Fruit fly (Drosophila melanogaster) whole organism, wandering third instar larva: ENCODE measurements around the gene CG33710.

Experiments used
- Abd-B ChIP-seq: fragments of >200 bp; optimal IDR thresholded peaks from 2 replicates; lab custom pipeline; 2017; ENCODE audit warnings: missing biosample characterization, missing genetic modification characterization
- CG32264 ChIP-seq: fragments of 200-800 bp; sonication (Bioruptor generic); optimal IDR thresholded peaks from 2 replicates; lab custom pipeline; 2016; ENCODE audit warnings: missing biosample characterization, missing genetic modification characterization
- CG9705 ChIP-seq: fragments of 200-800 bp; sonication (Bioruptor generic); optimal IDR thresholded peaks from 2 replicates; lab custom pipeline; 2018; ENCODE audit warnings: missing biosample characterization, mild to moderate bottlenecking, missing genetic modification characterization
- CrebA ChIP-seq: fragments of 200-800 bp; sonication (Bioruptor generic); optimal IDR thresholded peaks from 2 replicates; lab custom pipeline; 2016; ENCODE audit warnings: missing biosample characterization, mild to moderate bottlenecking, missing genetic modification characterization, borderline replicate concordance
- Dfd ChIP-seq: fragments of >200 bp; optimal IDR thresholded peaks from 2 replicates; lab custom pipeline; 2017; ENCODE audit warnings: missing biosample characterization, missing genetic modification characterization
- Dif ChIP-seq: fragments of 200-275, 200-300 bp; sonication (Bioruptor generic); optimal IDR thresholded peaks from 2 replicates; lab custom pipeline; 2018; ENCODE audit warnings: missing biosample characterization, missing genetic modification characterization; ENCODE audit not compliant: partially characterized antibody
- GATAd ChIP-seq: sonication (Bioruptor generic); optimal IDR thresholded peaks from 2 replicates; lab custom pipeline; 2016; ENCODE audit warnings: missing biosample characterization, missing genetic modification characterization
- HLH106 ChIP-seq: fragments of 200-800 bp; optimal IDR thresholded peaks from 3 replicates; lab custom pipeline; 2019; ENCODE audit warnings: missing biosample characterization, mild to moderate bottlenecking, missing genetic modification characterization, moderate library complexity
- Hnf4 ChIP-seq: fragments of 200-800 bp; sonication (Bioruptor generic); optimal IDR thresholded peaks from 2 replicates; lab custom pipeline; 2016; ENCODE audit warnings: missing biosample characterization, mild to moderate bottlenecking, missing genetic modification characterization
- Hr78 ChIP-seq: fragments of >200 bp; optimal IDR thresholded peaks from 2 replicates; lab custom pipeline; 2017; ENCODE audit warnings: missing biosample characterization, missing genetic modification characterization
- Hr83 ChIP-seq: fragments of 200-300 bp; sonication (Bioruptor generic); optimal IDR thresholded peaks from 2 replicates; lab custom pipeline; 2016; ENCODE audit warnings: missing biosample characterization, mild to moderate bottlenecking, missing genetic modification characterization, moderate library complexity; ENCODE audit not compliant: poor library complexity, severe bottlenecking
- Jra ChIP-seq: sonication (Bioruptor generic); optimal IDR thresholded peaks from 2 replicates; lab custom pipeline; 2016; ENCODE audit warnings: missing biosample characterization, missing genetic modification characterization
- Mio ChIP-seq: sonication (Bioruptor generic); optimal IDR thresholded peaks from 2 replicates; lab custom pipeline; 2016; ENCODE audit warnings: missing biosample characterization, missing genetic modification characterization
- Myc ChIP-seq: fragments of >200 bp; optimal IDR thresholded peaks from 2 replicates; lab custom pipeline; 2017
- N ChIP-seq: fragments of >200 bp; optimal IDR thresholded peaks from 2 replicates; lab custom pipeline; 2018; ENCODE audit warnings: missing biosample characterization, missing external identifiers, missing genetic modification characterization
- OdsH ChIP-seq: fragments of 200-800 bp; sonication (Bioruptor generic); optimal IDR thresholded peaks from 2 replicates; lab custom pipeline; 2016; ENCODE audit warnings: missing biosample characterization, mild to moderate bottlenecking, missing genetic modification characterization
- Rel ChIP-seq, 2 experiments: fragments of 200-800 bp; sonication (Bioruptor generic) in 1 of 2; optimal IDR thresholded peaks; 2 replicates in 1 of 2; 3 replicates in 1 of 2; lab custom pipeline; 2016 to 2019; ENCODE audit warnings: mild to moderate bottlenecking in 2 of 2, missing biosample characterization in 2 of 2, missing genetic modification characterization in 2 of 2, moderate library complexity in 1 of 2
- Sp1 ChIP-seq: fragments of 200-800 bp; sonication (Bioruptor generic); optimal IDR thresholded peaks from 3 replicates; lab custom pipeline; 2019; ENCODE audit warnings: missing biosample characterization, mild to moderate bottlenecking, missing genetic modification characterization, moderate library complexity
- Vsx2 ChIP-seq: fragments of 200-300, 225-300 bp; sonication (Bioruptor generic); optimal IDR thresholded peaks from 2 replicates; lab custom pipeline; 2018; ENCODE audit warnings: missing biosample characterization, missing genetic modification characterization; ENCODE audit not compliant: partially characterized antibody
- br ChIP-seq: fragments of 200-800 bp; sonication (Bioruptor generic); optimal IDR thresholded peaks from 2 replicates; lab custom pipeline; 2016; ENCODE audit warnings: missing biosample characterization, missing genetic modification characterization
- brk ChIP-seq: fragments of 200-800 bp; sonication (Bioruptor generic); optimal IDR thresholded peaks from 2 replicates; lab custom pipeline; 2016; ENCODE audit warnings: missing biosample characterization, mild to moderate bottlenecking, missing genetic modification characterization
- dl ChIP-seq, 2 experiments: fragments of 175-275, 200-275 bp in 1 of 2; fragments of 200-275 bp in 1 of 2; sonication (Bioruptor generic); optimal IDR thresholded peaks; lab custom pipeline; 2018; ENCODE audit warnings: mild to moderate bottlenecking in 2 of 2, missing biosample characterization in 2 of 2, missing genetic modification characterization in 2 of 2, moderate library complexity in 2 of 2; ENCODE audit not compliant: partially characterized antibody in 2 of 2, insufficient read depth in 1 of 2
- dmrt93B ChIP-seq: fragments of 200-800 bp; sonication (Bioruptor generic); optimal IDR thresholded peaks from 2 replicates; lab custom pipeline; 2018; ENCODE audit warnings: missing biosample characterization, mild to moderate bottlenecking, missing genetic modification characterization
- dsf ChIP-seq: sonication (Bioruptor generic); optimal IDR thresholded peaks from 2 replicates; lab custom pipeline; 2016; ENCODE audit warnings: missing biosample characterization, missing genetic modification characterization, borderline replicate concordance
- ey ChIP-seq: fragments of 200-800 bp; sonication (Bioruptor generic); optimal IDR thresholded peaks from 2 replicates; lab custom pipeline; 2016; ENCODE audit warnings: missing biosample characterization, missing genetic modification characterization
- foxo ChIP-seq, 2 experiments: fragments of 200-800 bp; sonication (Bioruptor generic); optimal IDR thresholded peaks; 2 replicates in 1 of 2; 3 replicates in 1 of 2; lab custom pipeline; 2016 to 2017; ENCODE audit warnings: missing biosample characterization in 2 of 2, missing genetic modification characterization in 2 of 2
- fru ChIP-seq: fragments of 200-800 bp; sonication (Bioruptor generic); optimal IDR thresholded peaks from 3 replicates; lab custom pipeline; 2016; ENCODE audit warnings: missing biosample characterization, mild to moderate bottlenecking, missing genetic modification characterization
- h ChIP-seq: fragments of 200-800 bp; sonication (Bioruptor generic); optimal IDR thresholded peaks from 3 replicates; lab custom pipeline; 2016; ENCODE audit warnings: missing biosample characterization, mild to moderate bottlenecking, missing genetic modification characterization
- jim ChIP-seq: fragments of 175-275, 200-325 bp; sonication (Bioruptor generic); optimal IDR thresholded peaks from 2 replicates; lab custom pipeline; 2016; ENCODE audit warnings: missing biosample characterization, mild to moderate bottlenecking, missing genetic modification characterization
- lola ChIP-seq: fragments of >200 bp; optimal IDR thresholded peaks from 2 replicates; lab custom pipeline; 2017; ENCODE audit warnings: missing biosample characterization, missing genetic modification characterization
- pan ChIP-seq: fragments of >200 bp; optimal IDR thresholded peaks from 2 replicates; lab custom pipeline; 2017
- psq ChIP-seq: fragments of 200-800 bp; sonication (Bioruptor generic); optimal IDR thresholded peaks from 3 replicates; lab custom pipeline; 2017; ENCODE audit warnings: missing biosample characterization, mild to moderate bottlenecking, missing genetic modification characterization, moderate library complexity
- rgr ChIP-seq: fragments of 200-800 bp; sonication (Bioruptor generic); optimal IDR thresholded peaks from 3 replicates; lab custom pipeline; 2016; ENCODE audit warnings: missing biosample characterization, mild to moderate bottlenecking, missing genetic modification characterization
- sage ChIP-seq: fragments of 200-800 bp; sonication (Bioruptor generic); optimal IDR thresholded peaks from 2 replicates; lab custom pipeline; 2016; ENCODE audit warnings: missing biosample characterization, mild to moderate bottlenecking, missing genetic modification characterization
- sv ChIP-seq: fragments of 200-800 bp; sonication (Bioruptor generic); optimal IDR thresholded peaks from 3 replicates; lab custom pipeline; 2016; ENCODE audit warnings: missing biosample characterization, missing genetic modification characterization
- tai ChIP-seq: sonication (Bioruptor generic); optimal IDR thresholded peaks from 2 replicates; lab custom pipeline; 2016; ENCODE audit warnings: missing biosample characterization, missing genetic modification characterization
- usp ChIP-seq: fragments of >200 bp; optimal IDR thresholded peaks from 2 replicates; lab custom pipeline; 2017; ENCODE audit warnings: missing biosample characterization, missing genetic modification characterization
- woc ChIP-seq: sonication (Bioruptor generic); optimal IDR thresholded peaks from 2 replicates; lab custom pipeline; 2016; ENCODE audit warnings: missing biosample characterization, mild to moderate bottlenecking, missing genetic modification characterization

The CG33710 gene

dm6 chr3L:19922833-19923745, 29.5 kb downstream of the CG33710 start, which contains the start of gene Pfdn6:
Gene Pfdn6 (plus strand): TSS chr3L:19923671.
- TF ChIP-seq pan (no peak), h (GFP tag; lab: Kevin White, UChicago) (peak; percentile 75), Jra (peak; percentile 47), Dif (GFP tag; lab: Kevin White, UChicago) (peak; percentile 99), N (GFP tag; lab: Kevin White, UChicago) (no peak), foxo (GFP tag; optimal IDR thresholded peaks at IDR 0.05; lab: Kevin White, UChicago) (peak in 1 of 2 experiments; percentile 73), psq (GFP tag; lab: Kevin White, UChicago) (peak; percentile 58), brk (no peak), CG9705 (peak; percentile 65), Dfd (no peak), Hnf4 (GFP tag; lab: Kevin White, UChicago) (no peak), dl (GFP tag; optimal IDR thresholded peaks at IDR 0.05; lab: Kevin White, UChicago; ENCODE audit: insufficient read depth in 1 of 2, partially characterized antibody in 2 of 2) (peak; percentile 86 to 96), dsf (GFP tag; lab: Kevin White, UChicago) (peak; percentile 54), OdsH (GFP tag; lab: Kevin White, UChicago) (peak; percentile 19), Mio (GFP tag; lab: Kevin White, UChicago) (no peak), Vsx2 (GFP tag; lab: Kevin White, UChicago) (peak; percentile 100), CrebA (no peak), dmrt93B (GFP tag; lab: Kevin White, UChicago) (no peak), GATAd (GFP tag; lab: Kevin White, UChicago) (no peak), Rel (GFP tag; optimal IDR thresholded peaks at IDR 0.05; lab: Kevin White, UChicago) (no peak), Rel (tag; optimal IDR thresholded peaks at IDR 0.05; lab: Kevin White, UChicago) (peak; percentile 29), tai (GFP tag; lab: Kevin White, UChicago) (no peak), HLH106 (tag; lab: Kevin White, UChicago) (peak; percentile 70), rgr (GFP tag; lab: Kevin White, UChicago) (peak; percentile 76), jim (GFP tag; lab: Kevin White, UChicago) (no peak), CG32264 (GFP tag; lab: Kevin White, UChicago) (peak; percentile 25), sage (no peak), Hr78 (GFP tag; lab: Kevin White, UChicago) (no peak), Myc (lab: Kevin White, UChicago) (peak; percentile 62), woc (no peak), Sp1 (peak; percentile 59), ey (peak; percentile 52), Hr83 (no peak), fru (no peak), br (no peak), lola (no peak), sv (GFP tag; lab: Kevin White, UChicago) (peak; percentile 73), Abd-B (GFP tag; lab: Kevin White, UChicago) (no peak), usp (GFP tag; lab: Kevin White, UChicago) (no peak)

DNA sequence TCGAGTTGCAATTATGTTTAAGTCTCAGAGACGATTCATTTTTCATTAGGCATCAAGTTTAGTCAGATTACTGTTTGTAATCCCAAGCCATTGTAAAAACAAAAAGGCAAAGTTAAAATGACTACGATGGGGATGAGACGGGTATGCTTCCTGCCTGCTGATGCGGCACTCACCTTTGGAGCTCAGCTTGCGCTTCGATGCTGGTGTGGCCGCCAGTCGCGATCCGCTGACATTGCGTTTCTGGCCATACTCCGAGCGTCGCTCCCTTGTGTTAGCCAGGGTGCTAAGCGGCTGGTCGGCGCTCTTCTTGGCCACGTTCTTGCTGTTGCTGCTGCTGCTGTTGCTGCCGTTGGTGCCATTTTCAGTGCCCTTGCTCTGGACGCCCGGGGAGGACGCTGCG, 32.6 kb downstream of the CG33710 start:
- TF ChIP-seq pan: no peak
- no peak for TF ChIP-seq CG9705
- TF ChIP-seq Vsx2 (GFP tag; lab: Kevin White, UChicago): no peak

DNA sequence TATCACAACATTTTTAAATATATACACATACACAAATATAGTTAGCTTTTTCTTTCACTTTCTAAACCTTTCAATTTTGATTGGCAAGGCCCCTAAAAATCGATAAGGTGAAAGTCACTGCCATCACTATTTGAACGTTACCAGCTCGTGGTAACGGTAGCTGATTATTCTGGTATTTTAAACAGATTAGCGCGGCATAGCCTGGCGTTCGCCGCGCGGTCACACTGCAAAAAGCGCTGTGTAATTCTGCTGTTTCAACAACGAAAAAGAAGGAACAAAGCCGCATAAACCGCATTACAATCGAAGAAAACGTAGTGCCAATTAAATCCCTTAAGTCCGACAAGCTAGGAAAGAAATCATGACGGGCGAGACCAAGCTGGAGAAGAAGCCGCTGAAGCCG, 37.8 kb downstream of the CG33710 start, which contains the start of gene Rpn1:
Rpn1 (plus strand) TSS at position 219 of the 400 bp plus-strand sequence.
- TF ChIP-seq ey (no peak), Hr83 (peak; percentile 23), Rel (GFP tag; optimal IDR thresholded peaks at IDR 0.05; lab: Kevin White, UChicago) (no peak), Rel (tag; optimal IDR thresholded peaks at IDR 0.05; lab: Kevin White, UChicago) (peak; percentile 29)
